Worm (Caenorhabditis elegans) whole organism, late embryonic: ENCODE results near the gene K12H6.8.

Experiments
- C08G9.2 ChIP-seq: sonication (generic microtip); optimal IDR thresholded peaks from 2 replicates; lab custom pipeline; 2016; ENCODE audit warnings: mild to moderate bottlenecking, missing genetic modification characterization, moderate library complexity, missing compliant biosample characterization
- C38D4.7 ChIP-seq: fragments of 200-800 bp; sonication (Bioruptor generic); optimal IDR thresholded peaks from 2 replicates; lab custom pipeline; 2018; ENCODE audit warnings: mild to moderate bottlenecking, missing genetic modification characterization, moderate library complexity, missing compliant biosample characterization
- K02D7.2 ChIP-seq: sonication (generic microtip); optimal IDR thresholded peaks from 2 replicates; lab custom pipeline; 2017; ENCODE audit warnings: mild to moderate bottlenecking, missing genetic modification characterization, missing compliant biosample characterization
- K09A11.1 ChIP-seq: sonication (generic microtip); optimal IDR thresholded peaks from 2 replicates; lab custom pipeline; 2017; ENCODE audit warnings: antibody characterized with exemption, mild to moderate bottlenecking, missing genetic modification characterization, missing compliant biosample characterization; ENCODE audit not compliant: insufficient read depth
- Y22D7AL.16 ChIP-seq: sonication (generic microtip); optimal IDR thresholded peaks from 2 replicates; lab custom pipeline; 2016; ENCODE audit warnings: missing genetic modification characterization, missing compliant biosample characterization
- ahr-1 ChIP-seq: sonication (generic microtip); optimal IDR thresholded peaks from 2 replicates; lab custom pipeline; 2016; ENCODE audit warnings: missing genetic modification characterization, missing compliant biosample characterization
- ama-1 ChIP-seq: fragments of 150-350 bp; optimal IDR thresholded peaks from 2 replicates; lab custom pipeline; 2014
- ceh-14 ChIP-seq: sonication (generic microtip); optimal IDR thresholded peaks from 2 replicates; lab custom pipeline; 2016; ENCODE audit warnings: missing genotype, missing genetic modification characterization, missing compliant biosample characterization
- ceh-19 ChIP-seq: fragments of 200-800 bp; sonication (Bioruptor generic); optimal IDR thresholded peaks from 2 replicates; lab custom pipeline; 2018; ENCODE audit warnings: mild to moderate bottlenecking, missing genetic modification characterization, missing compliant biosample characterization
- ceh-2 ChIP-seq: sonication (generic microtip); optimal IDR thresholded peaks from 2 replicates; lab custom pipeline; 2016; ENCODE audit warnings: missing genotype, missing genetic modification characterization, missing compliant biosample characterization
- ceh-24 ChIP-seq: sonication (generic microtip); optimal IDR thresholded peaks from 2 replicates; lab custom pipeline; 2016; ENCODE audit warnings: mild to moderate bottlenecking, missing genetic modification characterization, missing compliant biosample characterization
- ceh-34 ChIP-seq: sonication (generic microtip); optimal IDR thresholded peaks from 2 replicates; lab custom pipeline; 2016; ENCODE audit warnings: mild to moderate bottlenecking, missing genetic modification characterization, missing compliant biosample characterization
- ceh-9 ChIP-seq: sonication (generic microtip); optimal IDR thresholded peaks from 2 replicates; lab custom pipeline; 2016; ENCODE audit warnings: mild to moderate bottlenecking, missing genetic modification characterization, inconsistent platforms, missing compliant biosample characterization
- che-1 ChIP-seq: sonication (generic microtip); optimal IDR thresholded peaks from 2 replicates; lab custom pipeline; 2016; ENCODE audit warnings: mild to moderate bottlenecking, missing genetic modification characterization, missing compliant biosample characterization
- dmd-4 ChIP-seq: sonication (generic microtip); optimal IDR thresholded peaks from 2 replicates; lab custom pipeline; 2016; ENCODE audit warnings: borderline replicate concordance, missing genetic modification characterization, missing compliant biosample characterization
- dve-1 ChIP-seq: sonication (generic microtip); optimal IDR thresholded peaks from 2 replicates; lab custom pipeline; 2017; ENCODE audit warnings: antibody characterized with exemption, mild to moderate bottlenecking, missing genetic modification characterization, missing compliant biosample characterization
- elt-2 ChIP-seq: sonication (generic microtip); optimal IDR thresholded peaks from 2 replicates; lab custom pipeline; 2016; ENCODE audit warnings: missing genetic modification reagents, missing genetic modification characterization, missing compliant biosample characterization
- fkh-10 ChIP-seq: fragments of 150-350 bp; optimal IDR thresholded peaks from 2 replicates; lab custom pipeline; 2014; ENCODE audit warnings: missing biosample characterization, missing genetic modification reagents, missing genetic modification characterization
- fkh-6 ChIP-seq: sonication (generic microtip); optimal IDR thresholded peaks from 2 replicates; lab custom pipeline; 2016; ENCODE audit warnings: missing genetic modification characterization, missing compliant biosample characterization
- gmeb-2 ChIP-seq: sonication (generic microtip); optimal IDR thresholded peaks from 2 replicates; lab custom pipeline; 2016; ENCODE audit warnings: missing genetic modification characterization, inconsistent platforms, missing compliant biosample characterization
- hlh-15 ChIP-seq: sonication (generic microtip); optimal IDR thresholded peaks from 2 replicates; lab custom pipeline; 2016; ENCODE audit warnings: missing genetic modification characterization, missing compliant biosample characterization
- hlh-6 ChIP-seq: sonication (generic microtip); optimal IDR thresholded peaks from 2 replicates; lab custom pipeline; 2016; ENCODE audit warnings: missing genotype, missing genetic modification characterization, missing compliant biosample characterization
- hlh-8 ChIP-seq: sonication (generic microtip); optimal IDR thresholded peaks from 2 replicates; lab custom pipeline; 2016; ENCODE audit warnings: missing genotype, missing genetic modification characterization, missing compliant biosample characterization
- lim-6 ChIP-seq: sonication (generic microtip); optimal IDR thresholded peaks from 2 replicates; lab custom pipeline; 2016; ENCODE audit warnings: missing genetic modification characterization, missing compliant biosample characterization
- nfya-1 ChIP-seq: sonication (generic microtip); optimal IDR thresholded peaks from 2 replicates; lab custom pipeline; 2017; ENCODE audit warnings: missing genetic modification characterization, mild to moderate bottlenecking, missing compliant biosample characterization, antibody characterized with exemption, moderate library complexity
- nhr-11 ChIP-seq: fragments of 150-350 bp; optimal IDR thresholded peaks from 2 replicates; lab custom pipeline; 2014; ENCODE audit warnings: missing biosample characterization, missing genetic modification characterization
- npax-4 ChIP-seq: sonication (generic microtip); optimal IDR thresholded peaks from 2 replicates; lab custom pipeline; 2016; ENCODE audit warnings: missing genetic modification characterization, missing compliant biosample characterization
- odd-2 ChIP-seq: sonication (generic microtip); optimal IDR thresholded peaks from 2 replicates; lab custom pipeline; 2017; ENCODE audit warnings: antibody characterized with exemption, mild to moderate bottlenecking, missing genetic modification characterization, missing compliant biosample characterization
- pat-9 ChIP-seq: fragments of 200-800 bp; sonication (Bioruptor generic); optimal IDR thresholded peaks from 2 replicates; lab custom pipeline; 2018; ENCODE audit warnings: mild to moderate bottlenecking, missing genetic modification characterization, moderate library complexity, missing compliant biosample characterization
- pax-1 ChIP-seq: fragments of 150-350 bp; optimal IDR thresholded peaks from 2 replicates; lab custom pipeline; 2014; ENCODE audit warnings: missing biosample characterization, missing genetic modification characterization
- pha-4 ChIP-seq: fragments of 150-350 bp; optimal IDR thresholded peaks from 2 replicates; lab custom pipeline; 2018; ENCODE audit warnings: missing biosample characterization, missing genetic modification reagents, missing genetic modification characterization
- pqm-1 ChIP-seq: sonication (generic microtip); optimal IDR thresholded peaks from 2 replicates; lab custom pipeline; 2016; ENCODE audit warnings: missing genetic modification characterization, missing compliant biosample characterization
- ref-2 ChIP-seq: sonication (generic microtip); optimal IDR thresholded peaks from 2 replicates; lab custom pipeline; 2016; ENCODE audit warnings: missing genetic modification characterization, missing compliant biosample characterization
- rnt-1 ChIP-seq: sonication (generic microtip); optimal IDR thresholded peaks from 2 replicates; lab custom pipeline; 2016; ENCODE audit warnings: missing genetic modification characterization, missing compliant biosample characterization
- sox-2 ChIP-seq: fragments of 200-800 bp; sonication (Bioruptor generic); IDR thresholded peaks from 2 replicates; pipeline ENCODE4 v1.3.6; 2022; ENCODE audit warnings: missing genetic modification reagents, missing genetic modification characterization, missing compliant biosample characterization
- syd-9 ChIP-seq: sonication (generic microtip); optimal IDR thresholded peaks from 2 replicates; lab custom pipeline; 2016; ENCODE audit warnings: mild to moderate bottlenecking, missing genetic modification characterization, moderate library complexity, missing compliant biosample characterization
- tbx-2 ChIP-seq: sonication (generic microtip); optimal IDR thresholded peaks from 2 replicates; lab custom pipeline; 2016; ENCODE audit warnings: missing genetic modification characterization, missing compliant biosample characterization
- tbx-7 ChIP-seq: sonication (generic microtip); optimal IDR thresholded peaks from 2 replicates; lab custom pipeline; 2016; ENCODE audit warnings: missing genotype, missing genetic modification characterization, missing compliant biosample characterization
- ttx-3 ChIP-seq: sonication (generic microtip); optimal IDR thresholded peaks from 2 replicates; lab custom pipeline; 2016; ENCODE audit warnings: missing genetic modification reagents, missing genetic modification characterization, missing compliant biosample characterization
- unc-3 ChIP-seq, 2 experiments: fragments of 200-800 bp in 1 of 2; sonication (Bioruptor generic) in 1 of 2; sonication (generic microtip) in 1 of 2; conservative IDR thresholded peaks in 1 of 2; optimal IDR thresholded peaks in 1 of 2; 2 replicates each; pipeline versions ENCODE4 v1.3.6 to Lab custom; 2016 to 2022; ENCODE audit warnings: missing compliant biosample characterization in 2 of 2, missing genetic modification characterization in 2 of 2, missing genetic modification reagents in 1 of 2
- unc-42 ChIP-seq: sonication (generic microtip); optimal IDR thresholded peaks from 2 replicates; lab custom pipeline; 2016; ENCODE audit warnings: missing genotype, missing genetic modification characterization, missing compliant biosample characterization
- unc-55 ChIP-seq: sonication (generic microtip); optimal IDR thresholded peaks from 2 replicates; lab custom pipeline; 2017; ENCODE audit warnings: missing biosample characterization, missing genetic modification reagents, missing genetic modification characterization

K12H6.8 gene

DNA sequence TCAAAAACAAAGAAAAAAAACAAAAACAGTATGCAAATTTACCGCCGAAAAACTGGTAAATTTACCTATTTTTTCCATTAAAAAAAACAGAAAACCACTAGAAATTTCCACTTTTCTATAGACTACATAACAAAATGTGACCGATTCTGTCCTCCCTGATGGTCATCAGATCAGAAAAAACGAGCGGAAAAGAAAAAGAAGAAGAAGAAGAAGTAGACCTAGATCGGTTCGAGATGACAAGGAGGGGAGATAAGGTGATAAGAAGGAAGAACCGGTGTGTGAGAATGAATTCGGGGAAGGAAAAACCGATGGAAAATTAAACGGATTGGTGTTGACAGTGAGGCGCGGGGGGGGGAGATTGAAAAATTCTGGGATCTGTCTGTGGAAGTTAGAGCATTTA lies 28.4 kb downstream of the K12H6.8 start:
- TF ChIP-seq ceh-34 (tag; lab: Kevin White, UChicago) (no peak), hlh-15 (tag; lab: Kevin White, UChicago) (no peak), hlh-8 (tag; lab: Kevin White, UChicago) (no peak), fkh-6 (tag; lab: Kevin White, UChicago) (no peak), tbx-2 (no peak), tbx-7 (no peak), pax-1 (tag; lab: Kevin White, UChicago) (no peak), pha-4 (tag; lab: Kevin White, UChicago) (no peak), ttx-3 (tag; lab: Kevin White, UChicago) (no peak), lim-6 (tag; lab: Kevin White, UChicago) (no peak), npax-4 (tag; lab: Kevin White, UChicago) (no peak), ceh-19 (GFP tag; lab: Kevin White, UChicago) (no peak), ama-1 (lab: Kevin White, UChicago) (no peak), pqm-1 (tag; lab: Kevin White, UChicago) (no peak), K09A11.1 (no peak), K02D7.2 (tag; lab: Kevin White, UChicago) (no peak), Y22D7AL.16 (tag; lab: Kevin White, UChicago) (no peak), unc-42 (no peak), sox-2 (GFP tag; lab: Robert Waterston, UW) (no peak)

DNA sequence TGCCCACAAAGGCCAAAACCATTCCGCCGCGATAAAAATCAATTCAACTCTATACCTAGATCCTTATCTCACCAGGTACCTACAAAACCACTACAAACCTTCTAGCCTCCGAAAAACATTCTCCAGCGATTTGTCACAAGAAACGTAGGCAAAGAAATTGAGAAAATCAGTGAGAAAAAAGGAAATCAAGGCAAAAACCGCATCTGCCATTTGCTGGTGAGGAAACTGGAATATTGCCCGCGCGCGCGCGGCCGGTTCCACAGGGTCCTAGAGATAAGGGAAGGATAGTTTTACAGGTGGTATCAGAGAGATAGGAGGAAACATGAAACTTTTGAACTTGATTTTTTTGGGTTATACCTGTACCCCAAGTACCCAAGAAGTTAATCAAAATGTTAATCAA lies 29.9 kb downstream of the K12H6.8 start:
- TF ChIP-seq rnt-1 (tag; lab: Kevin White, UChicago): peak; percentile 18
- no peak for TF ChIP-seq unc-55
- no peak for TF ChIP-seq dmd-4 (tag; lab: Kevin White, UChicago)

DNA sequence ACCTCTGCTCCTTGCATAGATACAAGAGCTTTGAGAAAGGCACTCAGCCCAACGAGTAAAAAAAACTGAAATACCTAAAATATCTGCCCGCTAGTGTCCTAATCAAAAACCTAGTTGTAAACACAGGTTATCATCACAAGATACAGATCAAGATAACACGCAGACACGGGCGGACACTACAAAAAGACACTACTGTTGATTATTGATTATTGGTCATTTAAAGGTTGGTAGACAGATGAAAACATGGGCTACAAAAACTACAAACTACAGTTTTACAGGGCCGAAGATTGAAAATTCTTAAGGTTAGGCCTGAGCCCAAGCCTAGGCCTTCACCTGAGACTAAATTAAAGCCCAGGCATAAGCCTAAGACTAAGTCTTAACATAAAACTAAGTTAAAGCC lies 31.2 kb downstream of the K12H6.8 start:
- TF ChIP-seq elt-2 (tag; lab: Kevin White, UChicago) (peak; percentile 8), dmd-4 (tag; lab: Kevin White, UChicago) (no peak)

ce11 chrII:2859315-2859714 lies 31.6 kb downstream of the K12H6.8 start:
- no peak for TF ChIP-seq odd-2 (tag; lab: Kevin White, UChicago)
- peak; percentile 84 for TF ChIP-seq dve-1 (tag; lab: Kevin White, UChicago)

DNA sequence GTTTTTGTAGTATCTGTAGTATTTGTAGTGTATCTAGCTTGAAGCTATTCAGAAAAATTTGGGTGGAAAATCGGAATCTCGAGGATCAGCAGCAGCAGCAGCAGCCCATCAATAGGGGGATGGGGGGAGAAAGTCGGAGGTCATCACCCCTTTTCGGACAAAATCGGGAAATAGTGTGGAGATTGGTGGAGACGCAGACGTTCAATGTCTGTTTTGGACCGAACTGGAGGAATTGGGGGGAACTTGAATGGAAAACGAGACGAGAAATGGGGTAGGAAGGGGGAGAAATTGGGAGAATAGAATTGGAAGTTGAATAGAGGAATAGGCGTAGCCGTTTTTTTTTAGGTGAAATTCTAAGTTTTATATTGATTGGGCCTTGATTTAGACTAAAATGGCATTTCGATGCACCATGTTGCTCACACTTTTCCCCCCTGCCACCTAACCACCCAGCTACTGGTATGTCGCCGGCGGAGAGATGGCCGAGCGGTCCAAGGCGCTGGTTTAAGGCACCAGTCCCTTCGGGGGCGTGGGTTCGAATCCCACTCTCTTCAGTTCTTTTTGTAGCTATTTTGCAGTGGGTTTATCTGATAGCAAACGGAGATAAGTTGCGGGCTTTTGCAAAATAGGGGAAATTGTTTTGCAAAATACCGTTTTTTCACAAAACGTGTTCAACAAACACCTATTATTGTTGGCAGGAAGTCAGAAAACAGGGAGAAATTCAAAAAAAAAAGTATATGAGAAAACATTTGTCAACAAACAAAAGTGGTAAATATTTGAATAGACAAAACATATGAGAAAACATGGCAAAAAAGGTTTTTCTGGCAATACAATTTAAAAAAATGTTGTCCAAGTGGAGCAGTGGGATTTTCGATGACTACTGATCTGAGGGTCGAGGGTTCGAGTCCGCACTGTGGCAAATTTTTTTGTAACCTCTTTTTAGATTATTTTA lies 32.5 kb downstream of the K12H6.8 start:
- TF ChIP-seq nfya-1 (tag; lab: Kevin White, UChicago) (no peak), nhr-11 (tag; lab: Kevin White, UChicago) (no peak), elt-2 (tag; lab: Kevin White, UChicago) (peak; percentile 10), ceh-14 (tag; lab: Kevin White, UChicago) (no peak), pax-1 (tag; lab: Kevin White, UChicago) (no peak), ceh-2 (no peak), unc-3 (GFP tag; conservative IDR thresholded peaks at IDR 0.05; lab: Robert Waterston, UW) (no peak), unc-3 (tag; optimal IDR thresholded peaks at IDR 0.05; lab: Kevin White, UChicago) (no peak), C08G9.2 (tag; lab: Kevin White, UChicago) (no peak), dve-1 (tag; lab: Kevin White, UChicago) (no peak), ref-2 (tag; lab: Kevin White, UChicago) (no peak), ahr-1 (tag; lab: Kevin White, UChicago) (no peak), gmeb-2 (tag; lab: Kevin White, UChicago) (no peak), pat-9 (no peak), syd-9 (tag; lab: Kevin White, UChicago) (no peak), hlh-6 (tag; lab: Kevin White, UChicago) (no peak), ceh-9 (tag; lab: Kevin White, UChicago) (no peak), fkh-10 (GFP tag; lab: Kevin White, UChicago) (no peak), ceh-24 (no peak), sox-2 (GFP tag; lab: Robert Waterston, UW) (no peak), Y22D7AL.16 (tag; lab: Kevin White, UChicago) (peak; percentile 6), che-1 (tag; lab: Kevin White, UChicago) (peak; percentile 11), C38D4.7 (no peak)
- TF ChIP-seq, all 69 proteins: peak for 3
